Fruit fly (Drosophila melanogaster): ENCODE data around the gene Set.

The Set gene

dm6 chr3R:15225279-15225730 is 38.0 kb upstream of the Set start, which contains the start of the genes CG31344 and Caf1-55 (continued):
- TF ChIP-seq Scr (GFP tag; IDR thresholded peaks at IDR 0.05; ENCODE audit: partially characterized antibody) (peak; percentile 74), CG4328 (GFP tag; optimal IDR thresholded peaks at IDR 0.05) (no peak), CG15696 (tag; optimal IDR thresholded peaks at IDR 0.05) (no peak), CG33213 (GFP tag; optimal IDR thresholded peaks at IDR 0.05) (peak; percentile 20), HmgD (GFP tag; optimal IDR thresholded peaks at IDR 0.05) (no peak), CG18476 (GFP tag; optimal IDR thresholded peaks at IDR 0.05) (no peak), stwl (tag; optimal IDR thresholded peaks at IDR 0.05) (peak; percentile 69), PHDP (tag; optimal IDR thresholded peaks at IDR 0.05) (peak; percentile 25), CG7963 (GFP tag; IDR thresholded peaks at IDR 0.05; ENCODE audit: partially characterized antibody) (peak; percentile 79; the same call in 2 of the 3 replicates), hbn (GFP tag; IDR thresholded peaks at IDR 0.05; ENCODE audit: partially characterized antibody) (peak; percentile 79), salm (tag; optimal IDR thresholded peaks at IDR 0.05) (no peak), CG9932 (GFP tag; IDR thresholded peaks at IDR 0.05) (peak; percentile 34; the same call in 1 of the 2 replicates), YL-1 (GFP tag; optimal IDR thresholded peaks at IDR 0.05) (peak; percentile 81), zfh2 (GFP tag; optimal IDR thresholded peaks at IDR 0.05) (peak; percentile 35), Med (GFP tag) (peak; percentile 74), gfzf (GFP tag; optimal IDR thresholded peaks at IDR 0.05) (peak; percentile 93), pfk (GFP tag; optimal IDR thresholded peaks at IDR 0.05) (no peak), gsb (GFP tag; IDR thresholded peaks at IDR 0.05) (no peak), bsh (GFP tag; optimal IDR thresholded peaks at IDR 0.05) (no peak), tll (GFP tag; optimal IDR thresholded peaks at IDR 0.05) (no peak), phol (tag; optimal IDR thresholded peaks at IDR 0.05) (peak; percentile 89), Sry-δ (GFP tag; optimal IDR thresholded peaks at IDR 0.05) (peak; percentile 97), CG12659 (GFP tag; optimal IDR thresholded peaks at IDR 0.05) (peak; percentile 74), knrl (GFP tag; IDR thresholded peaks at IDR 0.05; ENCODE audit: partially characterized antibody) (peak; percentile 79), Dp (GFP tag; optimal IDR thresholded peaks at IDR 0.05) (peak; percentile 77), CG2712 (tag; optimal IDR thresholded peaks at IDR 0.05) (peak; percentile 42), BEAF-32 (GFP tag; optimal IDR thresholded peaks at IDR 0.05) (peak; percentile 81), vnd (GFP tag; IDR thresholded peaks at IDR 0.05; ENCODE audit: partially characterized antibody) (peak; percentile 61; the same call in 2 of the 3 replicates), CG1602 (GFP tag; optimal IDR thresholded peaks at IDR 0.05) (peak; percentile 0), lilli (GFP tag; optimal IDR thresholded peaks at IDR 0.05) (peak; percentile 37), CG6791 (GFP tag; IDR thresholded peaks at IDR 0.05; ENCODE audit: partially characterized antibody) (peak; percentile 88), insv (GFP tag; optimal IDR thresholded peaks at IDR 0.05) (peak in 1 of 2 experiments; percentile 18), Max (GFP tag; optimal IDR thresholded peaks at IDR 0.05) (no peak), CG1024 (GFP tag; IDR thresholded peaks at IDR 0.05) (no peak), Ets97D (GFP tag; optimal IDR thresholded peaks at IDR 0.05) (peak; percentile 66), tx (GFP tag; optimal IDR thresholded peaks at IDR 0.05) (peak; percentile 24), ttk (GFP tag; IDR thresholded peaks at IDR 0.05) (no peak), CG3995 (GFP tag; optimal IDR thresholded peaks at IDR 0.05) (peak; percentile 78), Ptx1 (GFP tag; IDR thresholded peaks at IDR 0.05) (no peak), CG2129 (GFP tag; IDR thresholded peaks at IDR 0.05; ENCODE audit: partially characterized antibody) (peak; percentile 65), gt (GFP tag; IDR thresholded peaks at IDR 0.05) (no peak), pzg (GFP tag; optimal IDR thresholded peaks at IDR 0.05) (peak; percentile 98), CG7786 (GFP tag; optimal IDR thresholded peaks at IDR 0.05) (peak; percentile 17), CkIIα-i1 (GFP tag; IDR thresholded peaks at IDR 0.05) (no peak), cad (GFP tag; optimal IDR thresholded peaks at IDR 0.05) (no peak), amos (GFP tag; IDR thresholded peaks at IDR 0.05; ENCODE audit: partially characterized antibody) (peak; percentile 78), row (GFP tag; IDR thresholded peaks at IDR 0.05) (peak; percentile 58), CG30403 (GFP tag; optimal IDR thresholded peaks at IDR 0.05) (peak; percentile 18), dan (GFP tag; IDR thresholded peaks at IDR 0.05) (no peak)

All from whole organism, embryonic.